Worm (Caenorhabditis elegans): ENCODE results near the gene srg-39.

srg-39 gene

DNA sequence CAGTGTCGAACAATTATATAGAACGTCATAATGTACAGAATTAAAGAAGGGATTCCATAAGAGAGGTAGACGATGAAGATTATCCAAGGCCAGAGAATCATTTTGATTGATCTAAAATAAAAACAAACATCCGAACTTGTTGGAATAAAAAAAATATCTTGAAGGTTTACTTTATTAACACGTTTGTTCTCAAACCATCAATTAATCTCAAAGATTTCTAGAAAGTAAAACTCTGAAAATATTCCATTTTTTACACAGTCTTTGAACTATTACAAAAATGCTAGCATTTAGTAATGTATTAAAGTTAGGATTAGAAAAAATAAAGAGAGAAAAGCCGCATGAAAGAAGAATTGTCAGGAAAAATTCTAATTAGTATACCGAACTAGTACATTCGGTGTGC lies 12.2 kb upstream of the srg-39 start, which contains the start of gene srg-40:
Gene srg-40, minus strand, starts transcription at position 101 of the 400 bp plus-strand sequence.
- TF ChIP-seq bed-3 (GFP tag; optimal IDR thresholded peaks at IDR 0.05) (no peak), zip-8 (tag; optimal IDR thresholded peaks at IDR 0.05) (no peak), mab-5 (tag; optimal IDR thresholded peaks at IDR 0.05) (no peak), unc-39 (tag; optimal IDR thresholded peaks at IDR 0.05) (no peak), flh-1 (GFP tag; optimal IDR thresholded peaks at IDR 0.05) (no peak), ceh-43 (GFP tag; optimal IDR thresholded peaks at IDR 0.05) (no peak), mls-2 (tag; optimal IDR thresholded peaks at IDR 0.05) (no peak), lsy-2 (tag; optimal IDR thresholded peaks at IDR 0.05) (no peak), lin-13 (tag; optimal IDR thresholded peaks at IDR 0.05) (no peak), nhr-237 (tag; optimal IDR thresholded peaks at IDR 0.05) (no peak), pha-4 (tag; optimal IDR thresholded peaks at IDR 0.05) (no peak), sem-2 (GFP tag; optimal IDR thresholded peaks at IDR 0.05) (no peak), nhr-2 (tag; optimal IDR thresholded peaks at IDR 0.05) (no peak), elt-1 (tag; optimal IDR thresholded peaks at IDR 0.05; ENCODE audit: borderline replicate concordance, insufficient read depth) (no peak), nhr-76 (tag; optimal IDR thresholded peaks at IDR 0.05) (no peak), cnd-1 (tag; optimal IDR thresholded peaks at IDR 0.05) (no peak)

DNA sequence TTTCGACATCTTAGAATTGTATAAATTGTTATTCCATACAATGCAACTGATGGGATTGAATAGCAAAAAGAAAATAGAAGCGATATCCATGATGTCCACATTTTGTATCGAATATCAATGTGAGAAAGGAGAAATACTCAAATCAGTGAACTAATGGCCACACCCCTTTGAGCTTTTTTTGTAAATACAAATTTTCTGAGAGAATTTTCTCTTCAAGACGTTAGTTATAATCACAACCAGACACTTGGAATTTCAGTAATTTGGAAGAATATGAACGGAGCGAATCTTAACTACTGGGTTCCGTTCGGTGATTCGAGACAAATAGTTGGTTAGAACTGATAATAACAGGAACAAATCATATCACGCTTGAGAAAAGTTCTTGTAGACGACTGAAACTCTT lies 9.6 kb upstream of the srg-39 start, which contains the start of gene srg-41:
Gene srg-41, minus strand, starts transcription at position 101 of the 400 bp plus-strand sequence.
- TF ChIP-seq cnd-1 (tag; optimal IDR thresholded peaks at IDR 0.05) = no peak
- TF ChIP-seq nhr-28 (tag; optimal IDR thresholded peaks at IDR 0.05) = no peak
- TF ChIP-seq mls-2 (tag; optimal IDR thresholded peaks at IDR 0.05) = no peak
- no peak for TF ChIP-seq ceh-39 (tag; optimal IDR thresholded peaks at IDR 0.05)
- TF ChIP-seq nhr-12 (tag; optimal IDR thresholded peaks at IDR 0.05) = no peak
- TF ChIP-seq lin-32 (GFP tag; optimal IDR thresholded peaks at IDR 0.05) = no peak
- no peak for TF ChIP-seq ham-2 (GFP tag; optimal IDR thresholded peaks at IDR 0.05)
- TF ChIP-seq nhr-2 (tag; optimal IDR thresholded peaks at IDR 0.05) = no peak
- no peak for TF ChIP-seq ceh-83 (GFP tag; optimal IDR thresholded peaks at IDR 0.05)
- TF ChIP-seq ces-1 (GFP tag; optimal IDR thresholded peaks at IDR 0.05) = no peak
- no peak for TF ChIP-seq drap-1 (GFP tag; optimal IDR thresholded peaks at IDR 0.05)
- no peak for TF ChIP-seq elt-3 (tag; optimal IDR thresholded peaks at IDR 0.05)
- no peak for TF ChIP-seq hlh-1 (tag; optimal IDR thresholded peaks at IDR 0.05)
- no peak for TF ChIP-seq ceh-43 (GFP tag; optimal IDR thresholded peaks at IDR 0.05)
- TF ChIP-seq tbx-8 (GFP tag; optimal IDR thresholded peaks at IDR 0.05) = no peak
- no peak for TF ChIP-seq nhr-76 (tag; optimal IDR thresholded peaks at IDR 0.05)
- no peak for TF ChIP-seq pha-4 (tag; optimal IDR thresholded peaks at IDR 0.05)
- no peak for TF ChIP-seq flh-1 (GFP tag; optimal IDR thresholded peaks at IDR 0.05)

- TF ChIP-seq ztf-11 (tag; optimal IDR thresholded peaks at IDR 0.05) (no peak), unc-120 (tag; optimal IDR thresholded peaks at IDR 0.05; ENCODE audit: poor library complexity, severe bottlenecking) (no peak), ceh-39 (tag; optimal IDR thresholded peaks at IDR 0.05) (no peak), ces-1 (GFP tag; optimal IDR thresholded peaks at IDR 0.05) (no peak), elt-1 (tag; optimal IDR thresholded peaks at IDR 0.05; ENCODE audit: borderline replicate concordance, insufficient read depth) (no peak), nhr-12 (tag; optimal IDR thresholded peaks at IDR 0.05) (no peak), pha-4 (tag; optimal IDR thresholded peaks at IDR 0.05) (no peak), tbx-8 (GFP tag; optimal IDR thresholded peaks at IDR 0.05) (no peak)
These were observed 5.7 kb upstream of the srg-39 start, which contains the start of gene srg-42 for ce11 chrV:11157947-11158346. TSS of gene srg-42 (minus strand) at chrV:11158047.

DNA sequence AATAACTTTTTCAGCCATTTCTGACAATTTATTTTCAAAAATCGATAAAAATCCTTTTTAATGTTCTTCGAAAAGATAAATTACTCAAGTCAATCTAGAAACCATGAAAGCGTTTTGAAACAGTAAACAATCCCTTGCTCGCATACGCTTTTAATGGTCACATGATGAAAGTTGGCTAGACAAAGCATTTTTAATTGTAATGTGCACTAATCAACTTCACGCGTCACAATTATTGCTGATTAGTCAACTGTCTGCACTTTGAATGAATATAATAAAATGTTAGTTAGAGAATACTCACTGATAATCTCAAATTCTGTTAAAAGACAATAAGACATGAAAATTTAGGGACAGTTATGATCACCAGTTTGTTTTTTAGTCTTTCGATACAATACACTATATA lies 4.4 kb upstream of the srg-39 start:
- no peak for TF ChIP-seq nhr-2 (tag; optimal IDR thresholded peaks at IDR 0.05)
- no peak for TF ChIP-seq blmp-1 (tag; optimal IDR thresholded peaks at IDR 0.05)
- TF ChIP-seq elt-3 (tag; optimal IDR thresholded peaks at IDR 0.05) = no peak
- no peak for TF ChIP-seq sem-2 (GFP tag; optimal IDR thresholded peaks at IDR 0.05)
- TF ChIP-seq lin-13 (tag; optimal IDR thresholded peaks at IDR 0.05) = no peak
- TF ChIP-seq zip-8 (tag; optimal IDR thresholded peaks at IDR 0.05) = no peak
- TF ChIP-seq ham-2 (GFP tag; optimal IDR thresholded peaks at IDR 0.05) = no peak
- TF ChIP-seq ces-1 (GFP tag; optimal IDR thresholded peaks at IDR 0.05) = no peak
- TF ChIP-seq hlh-1 (tag; optimal IDR thresholded peaks at IDR 0.05) = no peak
- no peak for TF ChIP-seq lsy-2 (tag; optimal IDR thresholded peaks at IDR 0.05)
- TF ChIP-seq sptf-1 (tag; optimal IDR thresholded peaks at IDR 0.05) = no peak
- no peak for TF ChIP-seq snpc-4 (tag; optimal IDR thresholded peaks at IDR 0.05)
- no peak for TF ChIP-seq elt-1 (tag; optimal IDR thresholded peaks at IDR 0.05; ENCODE audit: borderline replicate concordance, insufficient read depth)
- no peak for TF ChIP-seq flh-1 (GFP tag; optimal IDR thresholded peaks at IDR 0.05)
- no peak for TF ChIP-seq drap-1 (GFP tag; optimal IDR thresholded peaks at IDR 0.05)
- TF ChIP-seq bed-3 (GFP tag; optimal IDR thresholded peaks at IDR 0.05) = no peak
- TF ChIP-seq mab-5 (tag; optimal IDR thresholded peaks at IDR 0.05) = no peak
- TF ChIP-seq pha-4 (tag; optimal IDR thresholded peaks at IDR 0.05) = no peak
